Fruit fly (Drosophila melanogaster): ENCODE data around the gene PsGEF.

- TF ChIP-seq Dll (optimal IDR thresholded peaks at IDR 0.05) (no peak), psq (optimal IDR thresholded peaks at IDR 0.05) (no peak)
These were observed 25.1 kb downstream of the PsGEF start for dm6 chrX:2362414-2362813.

Measured in whole organism.